Fruit fly (Drosophila melanogaster): ENCODE data around the gene CG6282.
A peak's percentile ranks its signal among the peaks of the same experiment; 100 is the strongest.

Gene CG6282

dm6 chr3L:8600752-8601433, 3.6 kb upstream of the CG6282 start, which contains the start of the genes Nelf-E and RpL14 (continued):
- TF ChIP-seq BtbVII (GFP tag; optimal IDR thresholded peaks at IDR 0.05) = peak; percentile 96
- peak; percentile 98 for TF ChIP-seq Dad (GFP tag; optimal IDR thresholded peaks at IDR 0.05)
- TF ChIP-seq Camta (GFP tag; optimal IDR thresholded peaks at IDR 0.05) = peak; percentile 96
- peak; percentile 83 for TF ChIP-seq CG30020 (tag; optimal IDR thresholded peaks at IDR 0.05)
- peak; percentile 61; the same call in 1 of the 2 replicates for TF ChIP-seq Bgb (GFP tag; IDR thresholded peaks at IDR 0.05; ENCODE audit: partially characterized antibody)
- TF ChIP-seq CG2116 (GFP tag; optimal IDR thresholded peaks at IDR 0.05) = peak; percentile 100
- TF ChIP-seq unpg (GFP tag; optimal IDR thresholded peaks at IDR 0.05) = peak; percentile 93
- peak; percentile 98 for TF ChIP-seq CG11398 (GFP tag; optimal IDR thresholded peaks at IDR 0.05)
- TF ChIP-seq gcm2 (GFP tag; optimal IDR thresholded peaks at IDR 0.05) = peak; percentile 93
- TF ChIP-seq NFAT (GFP tag; IDR thresholded peaks at IDR 0.05) = peak; percentile 97
- TF ChIP-seq jumu (GFP tag; optimal IDR thresholded peaks at IDR 0.05) = peak; percentile 95
- TF ChIP-seq Myb (GFP tag; optimal IDR thresholded peaks at IDR 0.05) = peak; percentile 87
- peak; percentile 91 for TF ChIP-seq CG7786 (GFP tag; optimal IDR thresholded peaks at IDR 0.05)
- TF ChIP-seq CG34224 (GFP tag; IDR thresholded peaks at IDR 0.05; ENCODE audit: partially characterized antibody) = 0 out of 3 replicates have a peak, but pooled peaks have one; percentile 49
- peak; percentile 95 for TF ChIP-seq CG9932 (GFP tag; IDR thresholded peaks at IDR 0.05)
- no peak for TF ChIP-seq Dip2 (GFP tag; IDR thresholded peaks at IDR 0.05)
- TF ChIP-seq CG6689 (GFP tag; IDR thresholded peaks at IDR 0.05) = peak; percentile 86
- peak; percentile 83 for TF ChIP-seq Oli (tag; optimal IDR thresholded peaks at IDR 0.05)
- TF ChIP-seq inv (GFP tag; IDR thresholded peaks at IDR 0.05; ENCODE audit: partially characterized antibody) = no peak
- TF ChIP-seq bowl (GFP tag; IDR thresholded peaks at IDR 0.05) = peak; percentile 87
- peak; percentile 85 for TF ChIP-seq E2f1 (GFP tag; IDR thresholded peaks at IDR 0.05)
- TF ChIP-seq CG15601 (tag; optimal IDR thresholded peaks at IDR 0.05) = peak; percentile 93
- TF ChIP-seq tup (GFP tag; optimal IDR thresholded peaks at IDR 0.05) = peak; percentile 89
- no peak for TF ChIP-seq gem (tag; optimal IDR thresholded peaks at IDR 0.05)
- TF ChIP-seq zf30C (GFP tag; optimal IDR thresholded peaks at IDR 0.05) = peak; percentile 34
- TF ChIP-seq pnt (GFP tag; optimal IDR thresholded peaks at IDR 0.05) = peak; percentile 73
- TF ChIP-seq h (optimal IDR thresholded peaks at IDR 0.05) = no peak
- peak; percentile 94 for TF ChIP-seq maf-S (GFP tag; optimal IDR thresholded peaks at IDR 0.05)
- peak; percentile 86 for TF ChIP-seq Six4 (GFP tag; optimal IDR thresholded peaks at IDR 0.05)
- peak; percentile 96 for TF ChIP-seq Vsx1 (GFP tag; optimal IDR thresholded peaks at IDR 0.05)
- peak; percentile 96 for TF ChIP-seq NC2α (GFP tag; optimal IDR thresholded peaks at IDR 0.05)
- peak; percentile 95 for TF ChIP-seq CG2199 (GFP tag; IDR thresholded peaks at IDR 0.05)
- peak in 1 of 2 experiments; percentile 91 for TF ChIP-seq bsh (GFP tag; optimal IDR thresholded peaks at IDR 0.05)
- peak; percentile 94 for TF ChIP-seq H15 (GFP tag; IDR thresholded peaks at IDR 0.05)
- peak; percentile 66 for TF ChIP-seq Abd-B (GFP tag; optimal IDR thresholded peaks at IDR 0.05)
- peak; percentile 79 for TF ChIP-seq CG12942 (GFP tag; optimal IDR thresholded peaks at IDR 0.05)
- peak; percentile 81 for TF ChIP-seq CG2889 (GFP tag; IDR thresholded peaks at IDR 0.05)
- TF ChIP-seq trh (GFP tag; optimal IDR thresholded peaks at IDR 0.05) = peak; percentile 95
- peak; percentile 98 for TF ChIP-seq sob (GFP tag; IDR thresholded peaks at IDR 0.05)
- TF ChIP-seq CG12769 (tag; optimal IDR thresholded peaks at IDR 0.05) = peak; percentile 96
- peak; percentile 92 for TF ChIP-seq HLH3B (GFP tag; IDR thresholded peaks at IDR 0.05)
- no peak for TF ChIP-seq Hr39 (optimal IDR thresholded peaks at IDR 0.05)
- TF ChIP-seq emc (GFP tag; optimal IDR thresholded peaks at IDR 0.05) = peak; percentile 95
- peak; percentile 83 for TF ChIP-seq Nf-YC (tag; optimal IDR thresholded peaks at IDR 0.05)
- peak; percentile 86 for TF ChIP-seq CG10979 (tag; optimal IDR thresholded peaks at IDR 0.05)
- TF ChIP-seq Aef1 (GFP tag; IDR thresholded peaks at IDR 0.05) = peak; percentile 86
- TF ChIP-seq CG12659 (GFP tag; optimal IDR thresholded peaks at IDR 0.05) = peak; percentile 99
- TF ChIP-seq hbn (GFP tag; IDR thresholded peaks at IDR 0.05; ENCODE audit: partially characterized antibody) = no peak
- TF ChIP-seq ranshi (GFP tag; IDR thresholded peaks at IDR 0.05) = peak; percentile 93
- TF ChIP-seq CG4730 (GFP tag; IDR thresholded peaks at IDR 0.05) = peak; percentile 82

Data from whole organism, embryonic.